Worm (Caenorhabditis elegans) whole organism, mixed stage, embryonic: ENCODE measurements around the gene txdc-9.
A peak's percentile ranks its signal among the peaks of the same experiment; 100 is the strongest.

ENCODE experiments used
- cnd-1 ChIP-seq: fragments of 200-800 bp; sonication (Bioruptor generic); optimal IDR thresholded peaks from 2 replicates; lab custom pipeline; 2018; ENCODE audit warnings: mild to moderate bottlenecking, missing genetic modification characterization, missing compliant biosample characterization
- nhr-2 ChIP-seq: fragments of 150-350 bp; optimal IDR thresholded peaks from 2 replicates; lab custom pipeline; 2014; ENCODE audit warnings: missing biosample characterization, missing genetic modification characterization
- nhr-76 ChIP-seq: sonication (generic microtip); optimal IDR thresholded peaks from 2 replicates; lab custom pipeline; 2017; ENCODE audit warnings: missing biosample characterization, missing genetic modification characterization
- snpc-4 ChIP-seq: fragments of 150-350 bp; optimal IDR thresholded peaks from 2 replicates; lab custom pipeline; 2014; ENCODE audit warnings: missing biosample characterization, missing genetic modification characterization
- unc-39 ChIP-seq: fragments of 150-350 bp; optimal IDR thresholded peaks from 2 replicates; lab custom pipeline; 2014; ENCODE audit warnings: missing biosample characterization, missing genetic modification characterization
- zip-8 ChIP-seq: fragments of 150-350 bp; optimal IDR thresholded peaks from 2 replicates; lab custom pipeline; 2014; ENCODE audit warnings: missing biosample characterization, missing genetic modification characterization

The txdc-9 gene

ce11 chrIII:6478256-6479004, 46.5 kb downstream of the txdc-9 start, which contains the start of gene zip-8:
TSS of gene zip-8 (plus strand) at chrIII:6478955.
- peak; percentile 98 for TF ChIP-seq zip-8 (tag; lab: Kevin White, UChicago)
- no peak for TF ChIP-seq nhr-76 (tag; lab: Kevin White, UChicago)
- TF ChIP-seq unc-39: no peak

DNA sequence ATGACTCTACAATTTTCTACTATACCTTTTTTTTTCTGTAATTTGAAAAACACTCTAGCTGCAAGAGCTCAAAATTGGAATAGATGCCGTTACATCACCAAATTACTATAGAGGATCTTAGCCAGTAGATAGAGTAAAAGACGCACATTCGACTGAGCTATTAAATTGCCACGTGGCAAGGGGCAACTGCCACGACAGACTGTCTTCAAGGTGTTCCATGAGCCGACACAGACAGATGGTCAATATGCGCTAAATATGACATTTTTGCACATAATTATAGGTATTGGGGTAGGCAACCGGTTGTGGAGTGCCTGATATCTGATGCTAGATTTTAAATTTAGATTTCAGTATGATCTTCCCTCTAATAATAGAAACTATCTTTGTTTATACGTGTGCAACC, 47.5 kb downstream of the txdc-9 start:
- TF ChIP-seq cnd-1 (tag; lab: Kevin White, UChicago) (peak; percentile 71), snpc-4 (tag; lab: Kevin White, UChicago) (no peak), nhr-76 (tag; lab: Kevin White, UChicago) (no peak), nhr-2 (tag; lab: Kevin White, UChicago) (peak; percentile 89)
